Fruit fly (Drosophila melanogaster): ENCODE data around the gene CG11878.

DNA sequence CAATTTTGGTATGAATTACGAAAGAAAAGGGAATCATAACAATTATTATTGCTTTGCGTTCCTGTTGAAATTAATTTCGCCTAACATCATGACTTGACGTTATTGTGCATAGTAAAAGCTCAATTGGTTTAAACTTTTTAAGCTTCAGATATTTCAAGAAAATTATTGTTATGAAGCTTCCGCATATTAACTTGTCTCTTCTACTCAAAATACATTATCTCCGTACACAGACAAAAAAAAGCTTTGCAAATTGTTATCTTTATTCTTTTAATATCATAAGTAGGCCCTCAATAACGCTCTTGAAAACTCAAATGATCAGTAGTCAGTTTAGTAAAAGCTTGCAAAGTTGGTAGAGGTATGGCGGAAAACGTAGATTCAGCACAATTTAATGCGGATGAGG is 13.5 kb downstream of the CG11878 start, which contains the start of gene CG13658:
- no peak for TF ChIP-seq EcR (GFP tag; optimal IDR thresholded peaks at IDR 0.05)
- no peak for TF ChIP-seq Dll (optimal IDR thresholded peaks at IDR 0.05)
- no peak for TF ChIP-seq psq (optimal IDR thresholded peaks at IDR 0.05)
- no peak for TF ChIP-seq usp (GFP tag; optimal IDR thresholded peaks at IDR 0.05)

Measured in whole organism.